Worm (Caenorhabditis elegans): ENCODE data around the gene lgc-17.

ce11 chrX:12162659-12163058 lies 41.3 kb downstream of the lgc-17 start:
- TF ChIP-seq F39B2.1 (GFP tag; IDR thresholded peaks at IDR 0.05) (no peak), mes-4 (tag; optimal IDR thresholded peaks at IDR 0.05) (no peak), F49E8.2 (tag; optimal IDR thresholded peaks at IDR 0.05; ENCODE audit: insufficient read depth) (no peak), unc-130 (GFP tag; optimal IDR thresholded peaks at IDR 0.05) (no peak), ceh-58 (GFP tag; IDR thresholded peaks at IDR 0.05) (no peak), snpc-4 (GFP tag; optimal IDR thresholded peaks at IDR 0.05) (no peak), snpc-4 (tag; optimal IDR thresholded peaks at IDR 0.05) (no peak), hlh-12 (tag; optimal IDR thresholded peaks at IDR 0.05) (no peak), snpc-1.1 (tag; optimal IDR thresholded peaks at IDR 0.05; ENCODE audit: insufficient read depth) (no peak), Y79H2A.3 (GFP tag; conservative IDR thresholded peaks at IDR 0.05) (no peak), lin-54 (GFP tag; optimal IDR thresholded peaks at IDR 0.05) (no peak), madf-10 (tag; optimal IDR thresholded peaks at IDR 0.05) (no peak)
